Worm (Caenorhabditis elegans) whole organism, L4 larva: ENCODE measurements around the gene rnr-2.

Experiments used
- sdz-12 ChIP-seq: fragments of 200-800 bp; sonication (Bioruptor generic); optimal IDR thresholded peaks from 2 replicates; lab custom pipeline; 2018; ENCODE audit warnings: mild to moderate bottlenecking, missing genetic modification characterization, missing compliant biosample characterization
- skn-1 ChIP-seq: fragments of 150-350 bp; optimal IDR thresholded peaks from 2 replicates; lab custom pipeline; 2014; ENCODE audit warnings: missing biosample characterization, missing genetic modification characterization
- unc-62 ChIP-seq, 3 experiments: fragments of 150-350 bp in 1 of 3; sonication (generic microtip); optimal IDR thresholded peaks in 2 of 3; peaks in 1 of 3; 1 replicate in 1 of 3; 2 replicates in 2 of 3; lab custom pipeline; 2014 to 2017; ENCODE audit warnings: missing biosample characterization in 3 of 3, missing genetic modification characterization in 3 of 3, missing genetic modification reagents in 3 of 3, missing genotype in 1 of 3

DNA sequence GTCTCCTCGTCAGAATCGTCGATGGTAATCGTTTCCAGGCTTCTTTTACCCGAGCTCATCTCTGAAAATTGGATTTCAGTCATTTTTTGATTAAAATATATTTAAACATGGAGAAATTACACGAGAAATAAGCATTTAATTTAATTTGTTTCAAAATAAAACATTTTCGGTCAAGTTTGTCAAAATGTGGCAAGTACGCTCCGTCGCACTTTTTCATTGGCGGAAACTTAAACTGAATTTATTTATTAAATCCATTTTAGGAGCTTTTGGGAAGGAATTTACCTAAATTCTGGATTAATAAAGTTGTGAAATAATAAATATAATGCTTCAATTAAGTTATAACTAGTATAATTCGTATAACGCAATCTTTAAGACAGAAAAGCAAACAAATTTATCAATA is 36.8 kb downstream of the rnr-2 start, which contains the start of gene rcq-5:
- no peak for TF ChIP-seq skn-1 (tag; lab: Kevin White, UChicago)
- peak in 1 of 2 experiments; percentile 14 for TF ChIP-seq unc-62 (GFP tag; optimal IDR thresholded peaks at IDR 0.05 in 1 of 2; lab: Kevin White, UChicago)
- no peak for TF ChIP-seq unc-62 (tag; optimal IDR thresholded peaks at IDR 0.05; lab: Kevin White, UChicago)
- no peak for TF ChIP-seq sdz-12 (GFP tag; lab: Kevin White, UChicago)
